Worm (Caenorhabditis elegans): ENCODE measurements around the gene eco-1.

eco-1 gene

ce11 chrIII:7387359-7387758 lies 28.5 kb upstream of the eco-1 start (continued):
- TF ChIP-seq snpc-4 (tag; optimal IDR thresholded peaks at IDR 0.05) (peak; percentile 38), nhr-23 (tag; optimal IDR thresholded peaks at IDR 0.05) (no peak), zag-1 (tag; optimal IDR thresholded peaks at IDR 0.05) (peak; percentile 44), lin-39 (tag; optimal IDR thresholded peaks at IDR 0.05) (no peak), ZK546.5 (tag; optimal IDR thresholded peaks at IDR 0.05) (no peak), dmd-4 (tag; optimal IDR thresholded peaks at IDR 0.05) (no peak), ztf-11 (tag; optimal IDR thresholded peaks at IDR 0.05) (no peak), nhr-6 (tag; optimal IDR thresholded peaks at IDR 0.05) (no peak), alr-1 (tag; optimal IDR thresholded peaks at IDR 0.05) (no peak), nhr-129 (tag; optimal IDR thresholded peaks at IDR 0.05) (peak; percentile 30), lin-13 (GFP tag; optimal IDR thresholded peaks at IDR 0.05) (no peak), mab-5 (tag; optimal IDR thresholded peaks at IDR 0.05) (no peak), ceh-16 (tag; optimal IDR thresholded peaks at IDR 0.05) (no peak), elt-3 (tag; optimal IDR thresholded peaks at IDR 0.05) (no peak), lsy-2 (tag; optimal IDR thresholded peaks at IDR 0.05) (peak; percentile 55 to 56), skn-1 (tag; optimal IDR thresholded peaks at IDR 0.05) (no peak), gmeb-1 (tag; optimal IDR thresholded peaks at IDR 0.05) (peak; percentile 56)

- TF ChIP-seq crh-2 (tag; optimal IDR thresholded peaks at IDR 0.05) (no peak), F13H6.1 (tag; optimal IDR thresholded peaks at IDR 0.05) (no peak), gmeb-1 (tag; optimal IDR thresholded peaks at IDR 0.05) (no peak), nhr-11 (tag; optimal IDR thresholded peaks at IDR 0.05) (no peak), nhr-77 (tag; optimal IDR thresholded peaks at IDR 0.05) (no peak), unc-62 (GFP tag; optimal IDR thresholded peaks at IDR 0.05) (no peak), lin-13 (GFP tag; optimal IDR thresholded peaks at IDR 0.05) (no peak), peb-1 (tag; optimal IDR thresholded peaks at IDR 0.05) (no peak), sem-4 (tag; optimal IDR thresholded peaks at IDR 0.05) (no peak), egl-27 (tag; optimal IDR thresholded peaks at IDR 0.05) (no peak), ceh-16 (tag; optimal IDR thresholded peaks at IDR 0.05) (no peak), ceh-82 (tag; optimal IDR thresholded peaks at IDR 0.05) (no peak), lin-11 (tag; optimal IDR thresholded peaks at IDR 0.05) (no peak), snpc-4 (tag; optimal IDR thresholded peaks at IDR 0.05) (no peak), nhr-10 (tag; optimal IDR thresholded peaks at IDR 0.05) (no peak), nhr-21 (tag; optimal IDR thresholded peaks at IDR 0.05) (no peak), nhr-129 (tag; optimal IDR thresholded peaks at IDR 0.05) (no peak), Y55F3AM.14 (GFP tag; optimal IDR thresholded peaks at IDR 0.05) (no peak), mab-5 (tag; optimal IDR thresholded peaks at IDR 0.05) (no peak)
Observed at ce11 chrIII:7385929-7386328, 27.0 kb upstream of the eco-1 start, which contains the start of gene trd-1. trd-1 (plus strand) TSS chrIII:7386229.

- TF ChIP-seq crh-2 (tag; optimal IDR thresholded peaks at IDR 0.05) = no peak
- TF ChIP-seq lin-13 (GFP tag; optimal IDR thresholded peaks at IDR 0.05) = no peak
- no peak for TF ChIP-seq aly-2 (tag; optimal IDR thresholded peaks at IDR 0.05)
- no peak for TF ChIP-seq unc-39 (tag; optimal IDR thresholded peaks at IDR 0.05)
- TF ChIP-seq fos-1 (tag; optimal IDR thresholded peaks at IDR 0.05) = no peak
- no peak for TF ChIP-seq lin-11 (tag; optimal IDR thresholded peaks at IDR 0.05)
- TF ChIP-seq nhr-129 (tag; optimal IDR thresholded peaks at IDR 0.05) = no peak
- no peak for TF ChIP-seq ZK546.5 (tag; optimal IDR thresholded peaks at IDR 0.05)
- TF ChIP-seq gmeb-1 (tag; optimal IDR thresholded peaks at IDR 0.05) = no peak
- TF ChIP-seq elt-3 (tag; optimal IDR thresholded peaks at IDR 0.05) = no peak
- no peak for TF ChIP-seq nhr-10 (tag; optimal IDR thresholded peaks at IDR 0.05)
- no peak for TF ChIP-seq unc-55 (GFP tag; optimal IDR thresholded peaks at IDR 0.05)
Observed at ce11 chrIII:7383733-7384132, 24.8 kb upstream of the eco-1 start, which contains the start of gene tbp-1. tbp-1 (plus strand) TSS chrIII:7384033.

ce11 chrIII:7381546-7382171 lies 22.8 kb upstream of the eco-1 start, which contains the start of the genes hmg-4 and T20B12.3:
hmg-4 (minus strand) TSS chrIII:7381596.
T20B12.3 (plus strand) TSS chrIII:7382115.
- TF ChIP-seq Y55F3AM.14 (GFP tag; optimal IDR thresholded peaks at IDR 0.05) (no peak), egl-27 (tag; optimal IDR thresholded peaks at IDR 0.05) (no peak), R02D3.7 (tag; optimal IDR thresholded peaks at IDR 0.05) (no peak), ztf-4 (tag; optimal IDR thresholded peaks at IDR 0.05) (no peak), unc-55 (GFP tag; optimal IDR thresholded peaks at IDR 0.05) (peak; percentile 67), lin-39 (tag; optimal IDR thresholded peaks at IDR 0.05) (no peak), sem-4 (tag; optimal IDR thresholded peaks at IDR 0.05) (no peak), nhr-129 (tag; optimal IDR thresholded peaks at IDR 0.05) (peak; percentile 68), skn-1 (tag; optimal IDR thresholded peaks at IDR 0.05) (no peak), lsy-2 (tag; optimal IDR thresholded peaks at IDR 0.05) (peak; percentile 83 to 98), crh-2 (tag; optimal IDR thresholded peaks at IDR 0.05) (peak; percentile 15), ztf-1 (GFP tag; conservative IDR thresholded peaks at IDR 0.05) (no peak), alr-1 (tag; optimal IDR thresholded peaks at IDR 0.05) (no peak), peb-1 (tag; optimal IDR thresholded peaks at IDR 0.05) (no peak), gmeb-1 (tag; optimal IDR thresholded peaks at IDR 0.05) (peak; percentile 47), lin-13 (GFP tag; optimal IDR thresholded peaks at IDR 0.05) (no peak), ceh-82 (tag; optimal IDR thresholded peaks at IDR 0.05) (no peak), nhr-6 (tag; optimal IDR thresholded peaks at IDR 0.05) (no peak), snpc-4 (tag; optimal IDR thresholded peaks at IDR 0.05) (no peak), elt-1 (tag; optimal IDR thresholded peaks at IDR 0.05) (no peak), unc-62 (GFP tag; optimal IDR thresholded peaks at IDR 0.05) (no peak), nhr-25 (tag; optimal IDR thresholded peaks at IDR 0.05) (no peak), fos-1 (tag; optimal IDR thresholded peaks at IDR 0.05) (no peak), dmd-4 (tag; optimal IDR thresholded peaks at IDR 0.05) (no peak), nhr-237 (tag; optimal IDR thresholded peaks at IDR 0.05) (no peak), lin-11 (tag; optimal IDR thresholded peaks at IDR 0.05) (no peak), ama-1 (optimal IDR thresholded peaks at IDR 0.05) (no peak), aly-2 (tag; optimal IDR thresholded peaks at IDR 0.05) (no peak), mab-5 (tag; optimal IDR thresholded peaks at IDR 0.05) (no peak), F13H6.1 (tag; optimal IDR thresholded peaks at IDR 0.05) (no peak), ceh-16 (tag; optimal IDR thresholded peaks at IDR 0.05) (no peak), mdl-1 (tag; optimal IDR thresholded peaks at IDR 0.05) (no peak), nhr-77 (tag; optimal IDR thresholded peaks at IDR 0.05) (no peak), mbf-1 (tag; optimal IDR thresholded peaks at IDR 0.05) (no peak)

Measured in whole organism, L2 larva.